Fruit fly (Drosophila melanogaster) whole organism, embryonic: ENCODE measurements around the gene CG15142.

Experiments used
- ATbp ChIP-seq: fragments of 200-800 bp; sonication (Bioruptor generic); optimal IDR thresholded peaks from 2 replicates; lab custom pipeline; 2017; ENCODE audit warnings: missing biosample characterization, mild to moderate bottlenecking, missing genetic modification characterization, missing genetic modification reagents
- Ada2b ChIP-seq: fragments of 200-800 bp; sonication (Bioruptor generic); IDR thresholded peaks from 2 replicates; pipeline ENCODE4 v1.3.6; 2022; ENCODE audit warnings: missing biosample characterization, missing genetic modification characterization
- Atf3 ChIP-seq: fragments of 200-800 bp; sonication (Bioruptor generic); optimal IDR thresholded peaks from 3 replicates; lab custom pipeline; 2016; ENCODE audit warnings: missing biosample characterization, missing genetic modification characterization
- CG10267 ChIP-seq: fragments of 200-800 bp; sonication (Bioruptor generic); optimal IDR thresholded peaks from 2 replicates; lab custom pipeline; 2018; ENCODE audit warnings: missing biosample characterization, mild to moderate bottlenecking, missing genetic modification characterization, moderate library complexity
- CG12155 ChIP-seq: fragments of 200-800 bp; sonication (Bioruptor generic); optimal IDR thresholded peaks from 3 replicates; lab custom pipeline; 2016; ENCODE audit warnings: missing biosample characterization, missing genetic modification characterization
- CG12236 ChIP-seq: fragments of 200-800 bp; sonication (Bioruptor generic); optimal IDR thresholded peaks from 2 replicates; lab custom pipeline; 2016; ENCODE audit warnings: missing biosample characterization, missing genetic modification characterization
- CG12942 ChIP-seq: fragments of 200-800 bp; sonication (Bioruptor generic); optimal IDR thresholded peaks from 3 replicates; lab custom pipeline; 2016; ENCODE audit warnings: missing biosample characterization, missing genetic modification characterization
- CG13424 ChIP-seq: fragments of 200-800 bp; sonication (Bioruptor generic); optimal IDR thresholded peaks from 2 replicates; lab custom pipeline; 2019; ENCODE audit warnings: missing biosample characterization, mild to moderate bottlenecking, missing genetic modification characterization, moderate library complexity
- CG14710 ChIP-seq: fragments of 200-800 bp; sonication (Bioruptor generic); optimal IDR thresholded peaks from 3 replicates; lab custom pipeline; 2019; ENCODE audit warnings: missing biosample characterization, mild to moderate bottlenecking, missing genetic modification characterization, moderate library complexity
- CG15269 ChIP-seq: fragments of 200-800 bp; sonication (Bioruptor generic); optimal IDR thresholded peaks from 2 replicates; lab custom pipeline; 2018; ENCODE audit warnings: missing biosample characterization, mild to moderate bottlenecking, missing genetic modification characterization, moderate library complexity
- CG18011 ChIP-seq: fragments of 200-800 bp; sonication (Bioruptor generic); optimal IDR thresholded peaks from 2 replicates; lab custom pipeline; 2017; ENCODE audit warnings: missing biosample characterization, missing genetic modification characterization, mild to moderate bottlenecking, moderate library complexity, missing genotype
- CG3065 ChIP-seq: fragments of 200-800 bp; sonication (Bioruptor generic); optimal IDR thresholded peaks from 2 replicates; lab custom pipeline; 2016; ENCODE audit warnings: missing biosample characterization, missing genetic modification characterization
- CG3163 ChIP-seq: fragments of 200-800 bp; sonication (Bioruptor generic); optimal IDR thresholded peaks from 3 replicates; lab custom pipeline; 2016; ENCODE audit warnings: missing biosample characterization, missing genetic modification characterization
- CG4730 ChIP-seq: fragments of 200-800 bp; sonication (Bioruptor generic); IDR thresholded peaks from 2 replicates; pipeline ENCODE4 v1.3.6; 2022; ENCODE audit warnings: missing biosample characterization, missing genetic modification characterization
- CG4820 ChIP-seq: fragments of 200-800 bp; sonication (Bioruptor generic); optimal IDR thresholded peaks from 3 replicates; lab custom pipeline; 2016; ENCODE audit warnings: missing biosample characterization, missing genetic modification characterization
- CG6683 ChIP-seq: fragments of 200-800 bp; sonication (Bioruptor generic); optimal IDR thresholded peaks from 2 replicates; lab custom pipeline; 2017; ENCODE audit warnings: missing biosample characterization, mild to moderate bottlenecking, missing genetic modification characterization, missing genetic modification reagents
- CG6689 ChIP-seq: fragments of 200-800 bp; sonication (Bioruptor generic); IDR thresholded peaks from 2 replicates; pipeline ENCODE4 v1.3.6; 2022; ENCODE audit warnings: missing biosample characterization, missing genetic modification characterization
- CG8924 ChIP-seq: fragments of 200-800 bp; optimal IDR thresholded peaks from 3 replicates; lab custom pipeline; 2019; ENCODE audit warnings: missing biosample characterization, mild to moderate bottlenecking, missing genetic modification characterization, moderate library complexity
- CTCF ChIP-seq: fragments of 200-800 bp; sonication (Bioruptor generic); optimal IDR thresholded peaks from 2 replicates; lab custom pipeline; 2017; ENCODE audit warnings: missing biosample characterization, mild to moderate bottlenecking, missing genetic modification characterization, moderate library complexity
- CoRest ChIP-seq: fragments of 200-800 bp; sonication (Bioruptor generic); optimal IDR thresholded peaks from 3 replicates; lab custom pipeline; 2018; ENCODE audit warnings: missing biosample characterization, mild to moderate bottlenecking, missing genetic modification characterization, moderate library complexity
- E2f1 ChIP-seq: fragments of 200-800 bp; sonication (Bioruptor generic); IDR thresholded peaks from 2 replicates; pipeline ENCODE4 v1.3.6; 2022; ENCODE audit warnings: missing biosample characterization, missing genetic modification characterization
- Gug ChIP-seq: fragments of 200-800 bp; sonication (Bioruptor generic); IDR thresholded peaks from 4 replicates; pipeline ENCODE4 v1.3.6; 2022; ENCODE audit warnings: missing biosample characterization, missing genetic modification characterization
- Hr51 ChIP-seq, 2 experiments: fragments of 200-800 bp; sonication (Bioruptor generic); optimal IDR thresholded peaks; 2 replicates in 1 of 2; 3 replicates in 1 of 2; lab custom pipeline; 2016 to 2018; ENCODE audit warnings: missing biosample characterization in 2 of 2, missing genetic modification characterization in 2 of 2, mild to moderate bottlenecking in 1 of 2, moderate library complexity in 1 of 2
- Hsf ChIP-seq: fragments of 200-800 bp; sonication (Bioruptor generic); optimal IDR thresholded peaks from 3 replicates; lab custom pipeline; 2016; ENCODE audit warnings: missing biosample characterization, missing genetic modification characterization
- Ptx1 ChIP-seq: fragments of 200-800 bp; sonication (Bioruptor generic); IDR thresholded peaks from 2 replicates; pipeline ENCODE4 v1.3.6; 2022; ENCODE audit warnings: missing biosample characterization, missing genetic modification characterization
- Rfx ChIP-seq: fragments of 200-800 bp; sonication (Bioruptor generic); IDR thresholded peaks from 2 replicates; pipeline ENCODE4 v1.3.6; 2022; ENCODE audit warnings: missing biosample characterization, missing genetic modification characterization
- Sin3A ChIP-seq: fragments of >200 bp; optimal IDR thresholded peaks from 2 replicates; lab custom pipeline; 2018
- Sry-β ChIP-seq: fragments of 200-800 bp; sonication (Bioruptor generic); optimal IDR thresholded peaks from 2 replicates; lab custom pipeline; 2018; ENCODE audit warnings: missing biosample characterization, mild to moderate bottlenecking, missing genetic modification characterization, moderate library complexity
- TFAM ChIP-seq: fragments of 200-800 bp; sonication (Bioruptor generic); optimal IDR thresholded peaks from 2 replicates; lab custom pipeline; 2017; ENCODE audit warnings: missing biosample characterization, missing genetic modification characterization, inconsistent platforms
- ap ChIP-seq: fragments of 200-800 bp; sonication (Bioruptor generic); IDR thresholded peaks from 2 replicates; pipeline ENCODE4 v1.3.6; 2022; ENCODE audit warnings: missing biosample characterization, missing genetic modification characterization
- bcd ChIP-seq: fragments of 200-800 bp; sonication (Bioruptor generic); optimal IDR thresholded peaks from 2 replicates; lab custom pipeline; 2017; ENCODE audit warnings: missing biosample characterization, mild to moderate bottlenecking, missing genetic modification characterization
- chif ChIP-seq, 2 experiments: fragments of 200-800 bp; sonication (Bioruptor generic); optimal IDR thresholded peaks; 3 replicates each; lab custom pipeline; 2016; ENCODE audit warnings: missing biosample characterization in 2 of 2, missing genetic modification characterization in 2 of 2
- crol ChIP-seq: fragments of 200-800 bp; sonication (Bioruptor generic); IDR thresholded peaks from 2 replicates; pipeline ENCODE4 v1.3.6; 2022; ENCODE audit warnings: missing biosample characterization, missing genetic modification characterization
- crp ChIP-seq, 2 experiments: fragments of 200-800 bp; sonication (Bioruptor generic); optimal IDR thresholded peaks; 2 replicates in 1 of 2; 3 replicates in 1 of 2; lab custom pipeline; 2017; ENCODE audit warnings: missing biosample characterization in 2 of 2, missing genetic modification characterization in 2 of 2, mild to moderate bottlenecking in 1 of 2, moderate library complexity in 1 of 2
- fd102C ChIP-seq: fragments of 200-800 bp; sonication (Bioruptor generic); optimal IDR thresholded peaks from 2 replicates; lab custom pipeline; 2018; ENCODE audit warnings: missing biosample characterization, mild to moderate bottlenecking, missing genetic modification characterization, moderate library complexity
- gcm2 ChIP-seq: fragments of 200-800 bp; sonication (Bioruptor generic); optimal IDR thresholded peaks from 2 replicates; lab custom pipeline; 2016; ENCODE audit warnings: missing biosample characterization, missing genetic modification characterization
- ham ChIP-seq: fragments of 200-800 bp; sonication (Bioruptor generic); IDR thresholded peaks from 2 replicates; pipeline ENCODE4 v1.3.6; 2022; ENCODE audit warnings: missing biosample characterization, missing genetic modification characterization
- hth ChIP-seq: fragments of >200 bp; optimal IDR thresholded peaks from 2 replicates; lab custom pipeline; 2017; ENCODE audit warnings: inconsistent platforms
- kah ChIP-seq: fragments of 200-800 bp; sonication (Bioruptor generic); optimal IDR thresholded peaks from 2 replicates; lab custom pipeline; 2018; ENCODE audit warnings: missing biosample characterization, mild to moderate bottlenecking, missing genetic modification characterization
- lilli ChIP-seq: fragments of 200-800 bp; sonication (Bioruptor generic); optimal IDR thresholded peaks from 3 replicates; lab custom pipeline; 2016; ENCODE audit warnings: missing biosample characterization, missing genetic modification characterization
- lmd ChIP-seq: fragments of 200-800 bp; sonication (Bioruptor generic); IDR thresholded peaks from 2 replicates; pipeline ENCODE4 v1.3.6; 2022; ENCODE audit warnings: missing biosample characterization, missing genetic modification characterization
- maf-S ChIP-seq: fragments of 200-800 bp; sonication (Bioruptor generic); optimal IDR thresholded peaks from 2 replicates; lab custom pipeline; 2016; ENCODE audit warnings: missing biosample characterization, missing genetic modification characterization
- mam ChIP-seq: fragments of 200-800 bp; sonication (Bioruptor generic); optimal IDR thresholded peaks from 3 replicates; lab custom pipeline; 2016; ENCODE audit warnings: missing biosample characterization, missing genetic modification characterization
- org-1 ChIP-seq: fragments of 200-800 bp; sonication (Bioruptor generic); optimal IDR thresholded peaks from 2 replicates; lab custom pipeline; 2017; ENCODE audit warnings: missing biosample characterization, missing genetic modification characterization
- otp ChIP-seq: fragments of 200-800 bp; sonication (Bioruptor generic); IDR thresholded peaks from 3 replicates; pipeline ENCODE4, ENCODE4 v1.3.6; 2022; ENCODE audit warnings: missing biosample characterization, missing genetic modification characterization
- pzg ChIP-seq: fragments of 200-800 bp; sonication (Bioruptor generic); optimal IDR thresholded peaks from 3 replicates; lab custom pipeline; 2018; ENCODE audit warnings: missing biosample characterization, mild to moderate bottlenecking, missing genetic modification characterization, moderate library complexity
- repo ChIP-seq: fragments of 200-800 bp; sonication (Bioruptor generic); optimal IDR thresholded peaks from 2 replicates; lab custom pipeline; 2016; ENCODE audit warnings: missing biosample characterization, missing genetic modification characterization
- tup ChIP-seq: fragments of 200-800 bp; sonication (Bioruptor generic); optimal IDR thresholded peaks from 2 replicates; lab custom pipeline; 2016; ENCODE audit warnings: missing biosample characterization, mild to moderate bottlenecking, missing genetic modification characterization, moderate library complexity
- vvl ChIP-seq: fragments of 200-800 bp; sonication (Bioruptor generic); IDR thresholded peaks from 2 replicates; pipeline ENCODE4 v1.3.6; 2022; ENCODE audit warnings: missing biosample characterization, missing genetic modification characterization
- wor ChIP-seq: fragments of 200-800 bp; sonication (Bioruptor generic); IDR thresholded peaks from 2 replicates; pipeline ENCODE4 v1.3.6; 2022; ENCODE audit warnings: missing biosample characterization, missing genetic modification characterization
- zfh1 ChIP-seq: fragments of 200-800 bp; sonication (Bioruptor generic); IDR thresholded peaks from 3 replicates; pipeline ENCODE4 v1.3.6; 2022; ENCODE audit warnings: missing biosample characterization, missing genetic modification characterization

The CG15142 gene

dm6 chr2L:17472582-17473524 lies 25.8 kb downstream of the CG15142 start, which contains the start of gene BicD (continued):
- no peak for TF ChIP-seq ATbp
- no peak for TF ChIP-seq lmd
- peak; percentile 5 for TF ChIP-seq CG3163 (GFP tag; lab: Kevin White, UChicago)
- TF ChIP-seq TFAM: no peak
- TF ChIP-seq zfh1 (GFP tag; lab: Robert Waterston, UW): no peak
- no peak for TF ChIP-seq E2f1 (GFP tag; lab: Robert Waterston, UW)
- TF ChIP-seq CG4730: no peak
- no peak for TF ChIP-seq bcd (GFP tag; lab: Kevin White, UChicago)
- TF ChIP-seq CTCF (GFP tag; lab: Kevin White, UChicago): peak; percentile 54
- peak; percentile 4 for TF ChIP-seq CG13424
- no peak for TF ChIP-seq Sry-β
- no peak for TF ChIP-seq ap (GFP tag; lab: Robert Waterston, UW)
- peak; percentile 58 for TF ChIP-seq CoRest (tag; lab: Kevin White, UChicago)
- peak; percentile 9 for TF ChIP-seq Sin3A (lab: Kevin White, UChicago)
- TF ChIP-seq Ptx1 (GFP tag; lab: Robert Waterston, UW): no peak
- no peak for TF ChIP-seq lilli (GFP tag; lab: Kevin White, UChicago)
- peak; percentile 69 for TF ChIP-seq CG10267 (tag; lab: Kevin White, UChicago)
- TF ChIP-seq chif (GFP tag; optimal IDR thresholded peaks at IDR 0.05; lab: Kevin White, UChicago): no peak
- no peak for TF ChIP-seq CG12155 (GFP tag; lab: Kevin White, UChicago)
- TF ChIP-seq ham (GFP tag; lab: Robert Waterston, UW): no peak
- no peak for TF ChIP-seq Hsf (GFP tag; lab: Kevin White, UChicago)
- TF ChIP-seq Rfx (GFP tag; lab: Robert Waterston, UW): no peak
- TF ChIP-seq mam: no peak
- TF ChIP-seq hth (lab: Kevin White, UChicago): no peak
- no peak for TF ChIP-seq Hr51 (GFP tag; optimal IDR thresholded peaks at IDR 0.05; lab: Kevin White, UChicago)
- TF ChIP-seq Gug (GFP tag; lab: Robert Waterston, UW): no peak
- TF ChIP-seq CG12236 (GFP tag; lab: Kevin White, UChicago): no peak
- no peak for TF ChIP-seq otp (GFP tag; lab: Robert Waterston, UW)
- TF ChIP-seq CG15269: no peak
- no peak for TF ChIP-seq CG18011
- no peak for TF ChIP-seq wor (GFP tag; lab: Robert Waterston, UW)
- no peak for TF ChIP-seq gcm2 (GFP tag; lab: Kevin White, UChicago)
- no peak for TF ChIP-seq fd102C (GFP tag; lab: Kevin White, UChicago)
- TF ChIP-seq Atf3 (GFP tag; lab: Kevin White, UChicago): no peak
- no peak for TF ChIP-seq CG6689
- TF ChIP-seq CG8924 (tag; lab: Kevin White, UChicago): peak; percentile 24
- no peak for TF ChIP-seq CG4820 (GFP tag; lab: Kevin White, UChicago)
- TF ChIP-seq crp (GFP tag; optimal IDR thresholded peaks at IDR 0.05; lab: Kevin White, UChicago): peak in 1 of 2 experiments; percentile 13
- TF ChIP-seq tup (GFP tag; lab: Kevin White, UChicago): no peak
- TF ChIP-seq vvl (GFP tag; lab: Robert Waterston, UW): 0 out of 2 replicates have a peak, but pooled peaks have one; percentile 23
- TF ChIP-seq Ada2b (GFP tag; lab: Robert Waterston, UW): no peak
- no peak for TF ChIP-seq crol (GFP tag; lab: Robert Waterston, UW)
- TF ChIP-seq CG14710 (tag; lab: Kevin White, UChicago): peak; percentile 76
- no peak for TF ChIP-seq CG12942
- no peak for TF ChIP-seq repo (GFP tag; lab: Kevin White, UChicago)
- TF ChIP-seq maf-S (GFP tag; lab: Kevin White, UChicago): no peak
- TF ChIP-seq CG6683 (GFP tag; lab: Kevin White, UChicago): no peak
- no peak for TF ChIP-seq kah (GFP tag; lab: Kevin White, UChicago)
- TF ChIP-seq CG3065: no peak
- TF ChIP-seq pzg (GFP tag; lab: Kevin White, UChicago): peak; percentile 88
- TF ChIP-seq org-1 (GFP tag; lab: Kevin White, UChicago): no peak
